Worm (Caenorhabditis elegans) whole organism, L3 larva: ENCODE data around the gene sdz-10.
A peak's percentile ranks its signal among the peaks of the same experiment; 100 is the strongest.

Source experiments
- R02D3.7 ChIP-seq: fragments of 150-350 bp; optimal IDR thresholded peaks from 2 replicates; lab custom pipeline; 2014; ENCODE audit warnings: missing biosample characterization, missing genetic modification characterization
- ceh-28 ChIP-seq: fragments of 150-350 bp; optimal IDR thresholded peaks from 2 replicates; lab custom pipeline; 2014; ENCODE audit warnings: missing biosample characterization, missing genetic modification reagents, missing genetic modification characterization
- ceh-82 ChIP-seq: fragments of 150-350 bp; optimal IDR thresholded peaks from 2 replicates; lab custom pipeline; 2014; ENCODE audit warnings: missing biosample characterization, missing genetic modification characterization
- ceh-9 ChIP-seq: sonication (generic microtip); optimal IDR thresholded peaks from 2 replicates; lab custom pipeline; 2018; ENCODE audit warnings: missing biosample characterization, missing genetic modification characterization
- daf-12 ChIP-seq: fragments of 150-350 bp; optimal IDR thresholded peaks from 2 replicates; lab custom pipeline; 2014; ENCODE audit warnings: missing biosample characterization, missing genetic modification reagents, missing genetic modification characterization
- egl-27 ChIP-seq: sonication (generic microtip); optimal IDR thresholded peaks from 4 replicates; lab custom pipeline; 2017; ENCODE audit warnings: missing biosample characterization, missing genetic modification reagents, missing genetic modification characterization
- egl-5 ChIP-seq: fragments of 150-350 bp; optimal IDR thresholded peaks from 2 replicates; lab custom pipeline; 2017; ENCODE audit warnings: missing biosample characterization, missing genetic modification reagents, missing genetic modification characterization, inconsistent platforms
- elt-1 ChIP-seq: fragments of 150-350 bp; optimal IDR thresholded peaks from 2 replicates; lab custom pipeline; 2014; ENCODE audit warnings: missing biosample characterization, missing genetic modification characterization
- elt-3 ChIP-seq, 3 experiments: fragments of 150-350 bp in 1 of 3; sonication (generic microtip) in 2 of 3; optimal IDR thresholded peaks; 2 replicates in 2 of 3; 4 replicates in 1 of 3; lab custom pipeline; 2014 to 2017; ENCODE audit warnings: missing biosample characterization in 3 of 3, missing genetic modification characterization in 3 of 3
- eor-1 ChIP-seq, 2 experiments: fragments of 150-350 bp; optimal IDR thresholded peaks; 2 replicates each; lab custom pipeline; 2014 to 2018; ENCODE audit warnings: missing biosample characterization in 2 of 2, missing genetic modification characterization in 2 of 2
- fkh-10 ChIP-seq: sonication (generic microtip); optimal IDR thresholded peaks from 2 replicates; lab custom pipeline; 2017; ENCODE audit warnings: missing biosample characterization, missing genetic modification reagents, missing genetic modification characterization
- fos-1 ChIP-seq: fragments of 150-350 bp; optimal IDR thresholded peaks from 2 replicates; lab custom pipeline; 2014; ENCODE audit warnings: missing biosample characterization, missing genetic modification characterization
- hmg-11 ChIP-seq: sonication (generic microtip); optimal IDR thresholded peaks from 2 replicates; lab custom pipeline; 2016; ENCODE audit warnings: missing genetic modification characterization, missing compliant biosample characterization
- lin-39 ChIP-seq: fragments of 150-350 bp; optimal IDR thresholded peaks from 2 replicates; lab custom pipeline; 2018; ENCODE audit warnings: missing biosample characterization, missing genetic modification reagents, missing genetic modification characterization
- lsy-12 ChIP-seq: sonication (generic microtip); optimal IDR thresholded peaks from 2 replicates; lab custom pipeline; 2016; ENCODE audit warnings: mild to moderate bottlenecking, missing genetic modification characterization, missing compliant biosample characterization
- mml-1 ChIP-seq: fragments of 150-350 bp; sonication (generic microtip); optimal IDR thresholded peaks from 3 replicates; lab custom pipeline; 2014; ENCODE audit warnings: missing biosample characterization, missing genetic modification characterization
- nfya-1 ChIP-seq: sonication (generic microtip); optimal IDR thresholded peaks from 2 replicates; lab custom pipeline; 2017; ENCODE audit warnings: missing genetic modification characterization, mild to moderate bottlenecking, missing compliant biosample characterization, antibody characterized with exemption, moderate library complexity; ENCODE audit not compliant: insufficient read depth
- nhr-11 ChIP-seq: fragments of 150-350 bp; optimal IDR thresholded peaks from 2 replicates; lab custom pipeline; 2014; ENCODE audit warnings: missing biosample characterization, missing genetic modification characterization
- nhr-12 ChIP-seq: fragments of 150-350 bp; optimal IDR thresholded peaks from 2 replicates; lab custom pipeline; 2014; ENCODE audit warnings: missing biosample characterization, missing genetic modification characterization
- nhr-23 ChIP-seq: fragments of 150-350 bp; optimal IDR thresholded peaks from 2 replicates; lab custom pipeline; 2014; ENCODE audit warnings: missing biosample characterization, missing genetic modification reagents, missing genetic modification characterization
- nhr-237 ChIP-seq: fragments of 150-350 bp; optimal IDR thresholded peaks from 2 replicates; lab custom pipeline; 2014; ENCODE audit warnings: missing biosample characterization, missing genetic modification characterization
- nhr-25 ChIP-seq: sonication (generic microtip); optimal IDR thresholded peaks from 2 replicates; lab custom pipeline; 2017; ENCODE audit warnings: missing biosample characterization, missing genetic modification characterization
- nhr-28 ChIP-seq: fragments of 150-350 bp; optimal IDR thresholded peaks from 2 replicates; lab custom pipeline; 2014; ENCODE audit warnings: missing biosample characterization, missing genetic modification characterization
- nhr-67 ChIP-seq: fragments of 150-350 bp; optimal IDR thresholded peaks from 2 replicates; lab custom pipeline; 2014; ENCODE audit warnings: missing biosample characterization, missing genetic modification characterization
- nhr-76 ChIP-seq: fragments of 150-350 bp; sonication (generic microtip); optimal IDR thresholded peaks from 5 replicates; lab custom pipeline; 2014; ENCODE audit warnings: missing biosample characterization, missing genetic modification characterization
- nhr-77 ChIP-seq: fragments of 150-350 bp; optimal IDR thresholded peaks from 2 replicates; lab custom pipeline; 2014; ENCODE audit warnings: missing biosample characterization, missing genetic modification characterization
- pha-4 ChIP-seq: fragments of 150-350 bp; optimal IDR thresholded peaks from 2 replicates; lab custom pipeline; 2014; ENCODE audit warnings: missing biosample characterization, missing genetic modification reagents, missing genetic modification characterization
- pqm-1 ChIP-seq: fragments of 150-350 bp; optimal IDR thresholded peaks from 2 replicates; lab custom pipeline; 2017; ENCODE audit warnings: missing biosample characterization, missing genetic modification characterization, inconsistent platforms
- snpc-4 ChIP-seq: fragments of 150-350 bp; optimal IDR thresholded peaks from 2 replicates; lab custom pipeline; 2014; ENCODE audit warnings: missing biosample characterization, missing genetic modification characterization
- tbx-2 ChIP-seq: sonication (generic microtip); optimal IDR thresholded peaks from 2 replicates; lab custom pipeline; 2016; ENCODE audit warnings: mild to moderate bottlenecking, missing genetic modification characterization, missing compliant biosample characterization
- unc-39 ChIP-seq: sonication (generic microtip); optimal IDR thresholded peaks from 4 replicates; lab custom pipeline; 2017; ENCODE audit warnings: missing biosample characterization, missing genetic modification characterization
- unc-62 ChIP-seq: fragments of 150-350 bp; sonication (generic microtip); optimal IDR thresholded peaks from 4 replicates; lab custom pipeline; 2014; ENCODE audit warnings: missing biosample characterization, missing genetic modification reagents, missing genetic modification characterization
- zag-1 ChIP-seq: fragments of 150-350 bp; optimal IDR thresholded peaks from 2 replicates; lab custom pipeline; 2014; ENCODE audit warnings: missing biosample characterization, missing genetic modification characterization

The sdz-10 gene

DNA sequence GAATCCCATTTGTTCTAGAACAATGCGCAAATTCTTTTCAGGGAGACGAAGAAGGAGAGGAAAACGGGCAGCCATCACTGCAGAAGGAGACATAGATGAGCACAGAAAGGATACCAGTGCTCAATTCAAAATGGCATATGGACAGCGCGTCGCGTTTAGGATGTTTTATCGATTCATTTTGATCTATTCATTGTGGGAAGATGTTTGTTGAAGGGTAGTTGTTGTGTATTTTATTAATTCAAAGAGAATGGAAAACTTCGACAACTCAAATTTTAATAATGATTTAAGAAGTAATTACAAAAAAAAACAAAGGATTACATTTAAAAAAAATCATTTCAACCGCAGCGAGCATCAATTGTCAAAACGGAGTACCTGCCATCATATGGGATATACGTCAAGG, at the start of gene sdz-10:
Gene sdz-10 (minus strand): TSS at position 101 of the 400 bp plus-strand sequence.
- no peak for TF ChIP-seq elt-1
- no peak for TF ChIP-seq nhr-237

DNA sequence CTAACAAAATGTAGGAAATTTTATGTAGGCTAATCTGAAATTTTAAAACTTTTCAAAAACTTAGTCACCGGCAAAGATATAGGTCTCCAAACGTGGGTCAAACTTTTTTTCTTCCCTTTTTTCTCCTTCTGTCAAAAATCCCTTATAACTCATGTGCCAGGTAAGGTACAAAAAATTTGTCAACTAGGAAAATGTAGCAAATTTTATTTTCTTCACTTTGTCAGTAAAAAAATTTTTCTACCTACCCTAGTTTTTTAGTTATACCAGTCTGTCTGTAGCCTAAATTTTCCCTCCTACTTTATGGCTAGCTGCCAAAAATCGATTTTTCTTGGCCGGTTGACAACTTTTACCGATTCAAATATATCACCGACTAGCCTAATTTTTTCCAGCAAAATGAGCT, 44.6 kb upstream of the sdz-10 start, which contains the start of gene set-13:
Gene set-13 (plus strand): TSS at position 301 of the 400 bp plus-strand sequence.
- no peak for TF ChIP-seq pha-4 (tag; lab: Kevin White, UChicago)
- TF ChIP-seq pqm-1 (tag; lab: Kevin White, UChicago), result no peak
- no peak for TF ChIP-seq nhr-11 (tag; lab: Kevin White, UChicago)
- TF ChIP-seq unc-62, result no peak
- TF ChIP-seq lsy-12 (tag; lab: Kevin White, UChicago), result no peak
- TF ChIP-seq nhr-12 (tag; lab: Kevin White, UChicago), result no peak
- no peak for TF ChIP-seq eor-1 (tag; optimal IDR thresholded peaks at IDR 0.05; lab: Kevin White, UChicago)
- TF ChIP-seq ceh-9, result no peak

DNA sequence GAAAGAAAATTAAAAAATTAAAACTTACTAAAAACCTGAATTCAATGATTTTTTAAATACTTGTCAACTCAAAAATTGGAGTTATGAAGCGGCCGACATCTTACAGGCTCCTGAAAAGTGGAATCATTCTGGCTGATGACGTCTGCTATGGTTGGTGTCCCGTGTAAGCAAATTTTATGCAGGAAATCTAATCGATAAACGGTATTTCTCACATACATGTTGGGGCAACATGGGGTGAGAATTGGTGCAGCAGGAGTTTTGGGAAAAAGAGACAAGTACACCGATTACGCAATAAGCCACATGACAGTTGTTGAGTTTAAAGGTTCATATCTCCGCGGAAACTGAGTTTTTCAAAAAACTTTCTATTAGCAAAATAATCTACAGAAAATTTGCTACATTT, 43.4 kb upstream of the sdz-10 start, which contains the start of gene K12H6.2:
Gene K12H6.2 (minus strand): TSS at position 101 of the 400 bp plus-strand sequence.
- TF ChIP-seq fos-1 (tag; lab: Kevin White, UChicago) (no peak), ceh-9 (no peak), egl-5 (no peak), nhr-23 (tag; lab: Kevin White, UChicago) (no peak), nhr-28 (tag; lab: Kevin White, UChicago) (no peak), lin-39 (tag; lab: Kevin White, UChicago) (no peak), nhr-11 (tag; lab: Kevin White, UChicago) (no peak), nhr-77 (no peak), tbx-2 (no peak), elt-1 (no peak)

DNA sequence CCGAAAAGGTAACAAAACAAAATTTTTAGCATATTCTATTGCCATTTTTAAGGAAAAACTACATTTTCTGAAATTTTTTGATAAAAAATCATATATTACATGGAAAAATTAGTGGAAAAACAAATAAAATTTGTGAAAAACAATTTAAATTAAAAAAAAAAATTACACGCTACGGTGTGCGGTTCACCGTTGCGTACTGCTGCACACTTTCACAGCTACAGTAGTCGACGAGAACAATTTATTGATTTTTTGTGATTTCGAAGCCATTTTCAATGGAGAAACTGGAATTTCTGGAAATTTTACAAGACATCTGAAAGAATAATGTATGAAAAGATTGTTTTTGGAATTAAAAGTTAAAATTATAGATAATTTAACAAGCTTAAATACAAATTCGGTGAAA, 43.0 kb upstream of the sdz-10 start:
- no peak for TF ChIP-seq daf-12
- TF ChIP-seq zag-1 (tag; lab: Kevin White, UChicago), result no peak
- no peak for TF ChIP-seq mml-1 (tag; lab: Kevin White, UChicago)
- no peak for TF ChIP-seq nfya-1 (tag; lab: Kevin White, UChicago)
- TF ChIP-seq egl-5, result no peak
- no peak for TF ChIP-seq nhr-28 (tag; lab: Kevin White, UChicago)
- TF ChIP-seq ceh-82 (tag; lab: Kevin White, UChicago), result no peak
- TF ChIP-seq nhr-67, result no peak
- TF ChIP-seq ceh-28 (tag; lab: Kevin White, UChicago), result no peak
- no peak for TF ChIP-seq pqm-1 (tag; lab: Kevin White, UChicago)
- TF ChIP-seq snpc-4 (tag; lab: Kevin White, UChicago), result no peak
- no peak for TF ChIP-seq egl-27 (tag; lab: Kevin White, UChicago)
- TF ChIP-seq R02D3.7 (tag; lab: Kevin White, UChicago), result no peak
- TF ChIP-seq nhr-25, result no peak
- no peak for TF ChIP-seq unc-39 (tag; lab: Kevin White, UChicago)
- TF ChIP-seq nhr-12 (tag; lab: Kevin White, UChicago), result no peak
- TF ChIP-seq hmg-11 (tag; lab: Kevin White, UChicago), result no peak
- no peak for TF ChIP-seq nhr-76 (tag; lab: Kevin White, UChicago)

DNA sequence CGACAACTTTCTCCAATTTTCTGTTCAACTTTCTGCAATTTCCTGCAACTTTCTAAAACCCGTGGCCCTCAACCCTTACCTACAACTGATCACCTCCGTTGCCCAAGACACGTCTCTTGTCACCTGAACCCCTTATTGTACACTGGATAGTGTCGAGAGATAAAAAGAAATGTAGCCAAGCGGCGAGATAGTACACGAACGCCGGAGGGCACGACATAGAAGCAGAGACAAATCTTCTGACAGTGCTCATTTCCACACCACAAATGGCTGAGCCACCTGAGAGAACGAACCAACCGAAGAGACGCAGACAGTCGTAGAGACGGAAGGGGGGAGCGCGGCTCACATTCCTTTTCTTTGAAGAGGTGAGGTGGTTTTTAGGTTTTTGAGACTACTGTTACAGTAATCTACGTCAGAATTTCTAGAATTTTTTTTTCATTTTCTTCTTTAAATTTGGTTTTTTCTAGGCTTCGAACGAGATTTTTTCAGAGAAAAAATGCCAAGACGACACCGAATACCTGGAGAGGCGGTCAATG, 35.7 kb upstream of the sdz-10 start, which contains the start of gene K12H6.12:
Gene K12H6.12 (plus strand): TSS at position 483 of the 533 bp plus-strand sequence.
- TF ChIP-seq nhr-11 (tag; lab: Kevin White, UChicago) (peak; percentile 34), unc-62 (no peak), unc-39 (tag; lab: Kevin White, UChicago) (no peak), egl-27 (tag; lab: Kevin White, UChicago) (no peak), fkh-10 (GFP tag; lab: Kevin White, UChicago) (no peak), elt-3 (tag; optimal IDR thresholded peaks at IDR 0.05; lab: Kevin White, UChicago) (no peak), hmg-11 (tag; lab: Kevin White, UChicago) (peak; percentile 3), fos-1 (tag; lab: Kevin White, UChicago) (no peak), ceh-82 (tag; lab: Kevin White, UChicago) (no peak), elt-1 (no peak), pha-4 (tag; lab: Kevin White, UChicago) (peak; percentile 58)
- TF ChIP-seq, all 47 proteins: peak for 3
